Fruit fly (Drosophila melanogaster) whole organism, prepupa: ENCODE measurements around the gene CG46441.

Experiments
- Blimp-1 ChIP-seq: fragments of 200-800 bp; sonication (Bioruptor generic); optimal IDR thresholded peaks from 3 replicates; lab custom pipeline; 2017; ENCODE audit warnings: missing biosample characterization, missing genetic modification characterization, mild to moderate bottlenecking, moderate library complexity, missing genetic modification reagents
- CG10631 ChIP-seq: fragments of 200-800 bp; sonication (Bioruptor generic); optimal IDR thresholded peaks from 2 replicates; lab custom pipeline; 2016; ENCODE audit warnings: missing biosample characterization, missing genetic modification characterization
- CG11762 ChIP-seq: fragments of 200-800 bp; sonication (Bioruptor generic); optimal IDR thresholded peaks from 3 replicates; lab custom pipeline; 2016; ENCODE audit warnings: missing biosample characterization, missing genetic modification characterization; ENCODE audit not compliant: insufficient read depth
- CG1621 ChIP-seq: fragments of 200-800 bp; sonication (Bioruptor generic); optimal IDR thresholded peaks from 3 replicates; lab custom pipeline; 2018; ENCODE audit warnings: missing biosample characterization, mild to moderate bottlenecking, missing genetic modification characterization
- CG34406 ChIP-seq: fragments of 200-800 bp; sonication (Bioruptor generic); optimal IDR thresholded peaks from 3 replicates; lab custom pipeline; 2016; ENCODE audit warnings: missing biosample characterization, missing genetic modification characterization
- CG3919 ChIP-seq: fragments of 200-800 bp; sonication (Bioruptor generic); optimal IDR thresholded peaks from 3 replicates; lab custom pipeline; 2016; ENCODE audit warnings: missing biosample characterization, missing genetic modification characterization
- CG4318 ChIP-seq: fragments of 200-800 bp; sonication (Bioruptor generic); optimal IDR thresholded peaks from 3 replicates; lab custom pipeline; 2017; ENCODE audit warnings: missing biosample characterization, mild to moderate bottlenecking, missing genetic modification characterization
- CG6163 ChIP-seq: fragments of 200-800 bp; sonication (Bioruptor generic); IDR thresholded peaks from 3 replicates; pipeline ENCODE4 v1.3.6; 2022; ENCODE audit warnings: missing biosample characterization, missing genetic modification characterization
- CG6276 ChIP-seq: fragments of 200-800 bp; sonication (Bioruptor generic); optimal IDR thresholded peaks from 2 replicates; lab custom pipeline; 2017; ENCODE audit warnings: missing biosample characterization, mild to moderate bottlenecking, missing genetic modification characterization
- CG6792 ChIP-seq: fragments of 200-800 bp; sonication (Bioruptor generic); optimal IDR thresholded peaks from 3 replicates; lab custom pipeline; 2016; ENCODE audit warnings: missing biosample characterization, missing genetic modification characterization
- CG6854 ChIP-seq: fragments of 200-800 bp; sonication (Bioruptor generic); optimal IDR thresholded peaks from 2 replicates; lab custom pipeline; 2017; ENCODE audit warnings: missing biosample characterization, mild to moderate bottlenecking, missing genetic modification characterization
- CG8632 ChIP-seq: fragments of 200-800 bp; sonication (Bioruptor generic); optimal IDR thresholded peaks from 3 replicates; lab custom pipeline; 2016; ENCODE audit warnings: missing biosample characterization, missing genetic modification characterization
- CG9139 ChIP-seq: fragments of 200-800 bp; sonication (Bioruptor generic); optimal IDR thresholded peaks from 3 replicates; lab custom pipeline; 2017; ENCODE audit warnings: missing biosample characterization, mild to moderate bottlenecking, missing genetic modification characterization
- Eip93F ChIP-seq: fragments of 200-800 bp; sonication (Bioruptor generic); optimal IDR thresholded peaks from 2 replicates; lab custom pipeline; 2016; ENCODE audit warnings: missing biosample characterization, mild to moderate bottlenecking, missing genetic modification characterization
- Ets21C ChIP-seq: fragments of 200-800 bp; sonication (Bioruptor generic); optimal IDR thresholded peaks from 3 replicates; lab custom pipeline; 2016; ENCODE audit warnings: missing biosample characterization, missing genetic modification characterization
- Ets96B ChIP-seq: fragments of 200-800 bp; optimal IDR thresholded peaks from 2 replicates; lab custom pipeline; 2019; ENCODE audit warnings: missing biosample characterization, mild to moderate bottlenecking, missing genetic modification characterization, moderate library complexity
- Met ChIP-seq: fragments of 200-800 bp; sonication (Bioruptor generic); optimal IDR thresholded peaks from 3 replicates; lab custom pipeline; 2016; ENCODE audit warnings: missing biosample characterization, missing genetic modification characterization
- OdsH ChIP-seq: fragments of 200-800 bp; sonication (Bioruptor generic); optimal IDR thresholded peaks from 3 replicates; lab custom pipeline; 2016; ENCODE audit warnings: missing biosample characterization, missing genetic modification characterization
- Smox ChIP-seq: fragments of 200-800 bp; sonication (Bioruptor generic); optimal IDR thresholded peaks from 3 replicates; lab custom pipeline; 2016; ENCODE audit warnings: missing biosample characterization, missing genetic modification characterization
- Sox102F ChIP-seq: fragments of 200-800 bp; sonication (Bioruptor generic); optimal IDR thresholded peaks from 2 replicates; lab custom pipeline; 2016; ENCODE audit warnings: missing biosample characterization, mild to moderate bottlenecking, missing genetic modification characterization
- Sox14 ChIP-seq: fragments of 200-800 bp; sonication (Bioruptor generic); optimal IDR thresholded peaks from 3 replicates; lab custom pipeline; 2016; ENCODE audit warnings: missing biosample characterization, missing genetic modification characterization
- Sox15 ChIP-seq: fragments of 200-800 bp; sonication (Bioruptor generic); optimal IDR thresholded peaks from 3 replicates; lab custom pipeline; 2016; ENCODE audit warnings: missing biosample characterization, missing genetic modification characterization
- cyc ChIP-seq: fragments of 200-800 bp; sonication (Bioruptor generic); optimal IDR thresholded peaks from 3 replicates; lab custom pipeline; 2016; ENCODE audit warnings: missing biosample characterization, missing genetic modification characterization
- dsx ChIP-seq: fragments of 200-800 bp; optimal IDR thresholded peaks from 3 replicates; lab custom pipeline; 2019; ENCODE audit warnings: missing biosample characterization, mild to moderate bottlenecking, missing genetic modification characterization, moderate library complexity; ENCODE audit not compliant: poor library complexity, severe bottlenecking
- eg ChIP-seq: fragments of 200-800 bp; sonication (Bioruptor generic); IDR thresholded peaks from 3 replicates; pipeline ENCODE4 v1.3.6; 2022; ENCODE audit warnings: missing biosample characterization, missing genetic modification characterization
- fd85E ChIP-seq: fragments of 200-800 bp; sonication (Bioruptor generic); optimal IDR thresholded peaks from 3 replicates; lab custom pipeline; 2016; ENCODE audit warnings: missing biosample characterization, missing genetic modification characterization
- fkh ChIP-seq: fragments of 200-800 bp; sonication (Bioruptor generic); optimal IDR thresholded peaks from 3 replicates; lab custom pipeline; 2017; ENCODE audit warnings: missing biosample characterization, mild to moderate bottlenecking, missing genetic modification characterization, moderate library complexity
- net ChIP-seq: fragments of 200-800 bp; sonication (Bioruptor generic); optimal IDR thresholded peaks from 3 replicates; lab custom pipeline; 2016; ENCODE audit warnings: missing biosample characterization, missing genetic modification characterization
- salr ChIP-seq, 2 experiments: fragments of 200-800 bp; sonication (Bioruptor generic); optimal IDR thresholded peaks; 3 replicates each; lab custom pipeline; 2016 to 2018; ENCODE audit warnings: missing biosample characterization in 2 of 2, missing genetic modification characterization in 2 of 2, mild to moderate bottlenecking in 1 of 2
- svp ChIP-seq: fragments of 200-800 bp; sonication (Bioruptor generic); peaks from one replicate; lab custom pipeline; 2016; ENCODE audit warnings: missing biosample characterization, missing genetic modification characterization
- topi ChIP-seq: fragments of 200-800 bp; sonication (Bioruptor generic); optimal IDR thresholded peaks from 3 replicates; lab custom pipeline; 2016; ENCODE audit warnings: missing biosample characterization, missing genetic modification characterization
- vri ChIP-seq: fragments of 200-800 bp; sonication (Bioruptor generic); optimal IDR thresholded peaks from 3 replicates; lab custom pipeline; 2016; ENCODE audit warnings: missing biosample characterization, mild to moderate bottlenecking, missing genetic modification characterization

The CG46441 gene

dm6 chr3R:20546662-20547620, 45.1 kb upstream of the CG46441 start (continued):
- TF ChIP-seq fd85E (GFP tag; lab: Kevin White, UChicago) = no peak
- TF ChIP-seq Smox (GFP tag; lab: Kevin White, UChicago) = no peak
- no peak for TF ChIP-seq CG11762
- no peak for TF ChIP-seq dsx (GFP tag; lab: Kevin White, UChicago)
- TF ChIP-seq CG10631 (GFP tag; lab: Kevin White, UChicago) = no peak
- no peak for TF ChIP-seq CG34406 (GFP tag; lab: Kevin White, UChicago)
- TF ChIP-seq Blimp-1 (GFP tag; lab: Kevin White, UChicago) = no peak
- peak; percentile 49 for TF ChIP-seq OdsH (GFP tag; lab: Kevin White, UChicago)
- TF ChIP-seq CG6276 (GFP tag; lab: Kevin White, UChicago) = no peak
- TF ChIP-seq Sox15 (GFP tag; lab: Kevin White, UChicago) = no peak
- no peak for TF ChIP-seq eg (GFP tag; lab: Robert Waterston, UW)
- no peak for TF ChIP-seq CG9139 (GFP tag; lab: Kevin White, UChicago)
- TF ChIP-seq Eip93F = no peak
- TF ChIP-seq topi (GFP tag; lab: Kevin White, UChicago) = no peak
- no peak for TF ChIP-seq CG1621
- TF ChIP-seq Ets21C = no peak
- no peak for TF ChIP-seq CG3919

DNA sequence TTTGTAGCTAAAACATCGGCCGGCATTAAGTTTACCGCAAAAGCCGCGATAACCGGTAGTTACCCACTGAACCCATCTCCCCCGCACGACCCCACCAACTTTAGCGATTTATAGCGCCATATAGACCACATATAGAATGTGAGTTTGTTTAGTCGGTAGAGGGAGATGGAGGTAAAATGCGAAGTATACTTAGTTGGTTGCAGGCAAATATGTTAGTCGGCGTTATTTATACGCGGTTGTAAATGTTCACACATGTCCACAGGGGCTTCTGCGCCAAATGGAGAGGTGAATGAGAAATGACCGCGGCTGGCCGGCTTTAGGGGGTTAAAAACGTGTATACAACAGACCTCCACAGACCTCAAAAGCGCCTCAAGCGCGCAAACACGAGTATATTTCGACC, 43.9 kb upstream of the CG46441 start:
- peak; percentile 54 for TF ChIP-seq fkh (GFP tag; lab: Kevin White, UChicago)
- TF ChIP-seq cyc (GFP tag; lab: Kevin White, UChicago) = no peak
- peak; percentile 45; the same call in 1 of the 3 replicates for TF ChIP-seq eg (GFP tag; lab: Robert Waterston, UW)
- TF ChIP-seq vri (GFP tag; lab: Kevin White, UChicago) = no peak
- TF ChIP-seq Smox (GFP tag; lab: Kevin White, UChicago) = no peak
- no peak for TF ChIP-seq CG6276 (GFP tag; lab: Kevin White, UChicago)
- peak; percentile 62 for TF ChIP-seq svp
- no peak for TF ChIP-seq OdsH (GFP tag; lab: Kevin White, UChicago)
- peak; percentile 31; the same call in 1 of the 3 replicates for TF ChIP-seq CG6163 (GFP tag; lab: Robert Waterston, UW)
- no peak for TF ChIP-seq CG4318 (GFP tag; lab: Kevin White, UChicago)
- no peak for TF ChIP-seq Met (GFP tag; lab: Kevin White, UChicago)
- no peak for TF ChIP-seq CG6854 (GFP tag; lab: Kevin White, UChicago)
- TF ChIP-seq net (GFP tag; lab: Kevin White, UChicago) = no peak
- no peak for TF ChIP-seq CG6792 (GFP tag; lab: Kevin White, UChicago)
- no peak for TF ChIP-seq CG11762

DNA sequence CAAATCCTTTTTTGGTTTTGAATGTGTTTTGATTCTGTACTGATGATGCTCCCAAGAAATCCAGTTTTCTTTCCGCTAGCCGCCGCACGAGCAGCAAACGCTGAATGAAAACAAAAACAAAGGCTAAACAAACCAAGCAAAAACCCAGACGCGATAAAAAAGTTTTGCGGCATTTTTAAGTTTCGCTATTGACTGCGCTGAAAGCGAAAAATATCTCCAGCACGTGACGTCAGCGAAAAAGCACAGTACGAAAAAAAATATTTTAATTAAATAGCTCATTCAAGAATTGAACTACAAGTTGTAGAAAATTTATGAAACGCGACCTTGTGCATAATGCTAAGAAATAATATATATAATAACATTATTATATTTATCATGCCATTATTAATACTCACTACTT, 43.1 kb upstream of the CG46441 start:
- TF ChIP-seq CG34406 (GFP tag; lab: Kevin White, UChicago) (no peak), Sox15 (GFP tag; lab: Kevin White, UChicago) (no peak), Smox (GFP tag; lab: Kevin White, UChicago) (no peak), OdsH (GFP tag; lab: Kevin White, UChicago) (peak; percentile 17), CG6854 (GFP tag; lab: Kevin White, UChicago) (no peak), Ets96B (tag; lab: Kevin White, UChicago) (no peak)

DNA sequence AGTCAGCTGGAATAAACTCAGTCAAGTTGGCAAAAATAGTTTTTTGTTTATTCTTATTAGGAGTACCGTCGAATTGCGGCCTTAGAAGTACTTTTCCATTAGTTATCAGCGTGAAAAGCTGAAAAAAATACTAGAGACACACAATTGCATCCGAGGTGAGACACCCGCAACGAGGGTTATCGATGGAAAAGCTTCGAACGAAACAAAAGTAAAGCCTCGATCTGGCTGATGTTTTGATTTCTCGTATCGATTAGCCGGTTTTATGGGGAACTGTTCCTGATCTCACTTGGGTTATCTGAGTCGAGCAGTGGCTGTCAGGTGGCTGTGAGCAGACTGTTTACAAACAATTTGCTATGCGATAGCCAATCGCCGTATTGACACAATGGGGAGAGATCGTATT, 41.9 kb upstream of the CG46441 start:
- TF ChIP-seq Sox14 (GFP tag; lab: Kevin White, UChicago) (no peak), Sox102F (GFP tag; lab: Kevin White, UChicago) (no peak), CG6276 (GFP tag; lab: Kevin White, UChicago) (no peak), fkh (GFP tag; lab: Kevin White, UChicago) (peak; percentile 15), CG8632 (no peak), svp (peak; percentile 99), salr (GFP tag; optimal IDR thresholded peaks at IDR 0.05; lab: Kevin White, UChicago) (no peak)
